Worm (Caenorhabditis elegans) whole organism, young adult: ENCODE results near the gene cah-1.

Source experiments
- B0261.1 ChIP-seq: sonication (generic microtip); optimal IDR thresholded peaks from 2 replicates; lab custom pipeline; 2016; ENCODE audit warnings: mild to moderate bottlenecking, missing genetic modification characterization, moderate library complexity, missing compliant biosample characterization
- B0336.3 ChIP-seq: fragments of 200-800 bp; sonication (Bioruptor generic); IDR thresholded peaks from 2 replicates; pipeline ENCODE4 v1.3.6; 2022; ENCODE audit warnings: missing genetic modification characterization, missing compliant biosample characterization
- C17E4.6 ChIP-seq: fragments of 200-800 bp; sonication (Bioruptor generic); IDR thresholded peaks from 2 replicates; pipeline ENCODE4 v1.3.6; 2022; ENCODE audit warnings: missing genetic modification reagents, missing genetic modification characterization, missing compliant biosample characterization
- F10E7.11 ChIP-seq: sonication (generic microtip); optimal IDR thresholded peaks from 2 replicates; lab custom pipeline; 2017; ENCODE audit warnings: mild to moderate bottlenecking, missing genetic modification characterization, moderate library complexity, missing compliant biosample characterization
- F22D6.2 ChIP-seq: sonication (generic microtip); optimal IDR thresholded peaks from 2 replicates; lab custom pipeline; 2016; ENCODE audit warnings: mild to moderate bottlenecking, missing genetic modification characterization, missing compliant biosample characterization
- F23B12.7 ChIP-seq: sonication (generic microtip); optimal IDR thresholded peaks from 2 replicates; lab custom pipeline; 2017; ENCODE audit warnings: missing genetic modification characterization, mild to moderate bottlenecking, missing compliant biosample characterization, antibody characterized with exemption, moderate library complexity; ENCODE audit not compliant: insufficient read depth
- F37B4.10 ChIP-seq: fragments of 200-800 bp; sonication (Bioruptor generic); IDR thresholded peaks from 2 replicates; pipeline ENCODE4 v1.3.6; 2022; ENCODE audit warnings: missing genetic modification characterization, missing compliant biosample characterization
- F39B2.1 ChIP-seq: fragments of 200-800 bp; sonication (Bioruptor generic); IDR thresholded peaks from 2 replicates; pipeline ENCODE4 v1.3.6; 2022; ENCODE audit warnings: missing genetic modification reagents, missing genetic modification characterization, missing compliant biosample characterization
- F57C9.4 ChIP-seq: sonication (generic microtip); optimal IDR thresholded peaks from 2 replicates; lab custom pipeline; 2017; ENCODE audit warnings: mild to moderate bottlenecking, missing genetic modification characterization, missing compliant biosample characterization
- K11D2.4 ChIP-seq: fragments of 200-800 bp; sonication (Bioruptor generic); IDR thresholded peaks from 2 replicates; pipeline ENCODE4 v1.3.6; 2022; ENCODE audit warnings: missing genetic modification reagents, missing genetic modification characterization, missing compliant biosample characterization
- Y53G8AR.9 ChIP-seq: fragments of 200-800 bp; sonication (Bioruptor generic); conservative IDR thresholded peaks from 2 replicates; pipeline ENCODE4 v1.3.6; 2022; ENCODE audit warnings: missing genetic modification reagents, missing genetic modification characterization, missing compliant biosample characterization
- Y56A3A.18 ChIP-seq: fragments of 200-800 bp; sonication (Bioruptor generic); IDR thresholded peaks from 2 replicates; pipeline ENCODE4 v1.3.6; 2022; ENCODE audit warnings: missing genetic modification reagents, missing genetic modification characterization, missing compliant biosample characterization
- Y79H2A.3 ChIP-seq: fragments of 200-800 bp; sonication (Bioruptor generic); conservative IDR thresholded peaks from 2 replicates; pipeline ENCODE4 v1.3.6; 2022; ENCODE audit warnings: missing genetic modification reagents, missing genetic modification characterization, missing compliant biosample characterization
- ZK185.1 ChIP-seq: sonication (generic microtip); optimal IDR thresholded peaks from 2 replicates; lab custom pipeline; 2016; ENCODE audit warnings: mild to moderate bottlenecking, missing genetic modification characterization, missing compliant biosample characterization; ENCODE audit not compliant: poor library complexity, severe bottlenecking
- attf-3 ChIP-seq: fragments of 200-800 bp; sonication (Bioruptor generic); conservative IDR thresholded peaks from 2 replicates; pipeline ENCODE4 v1.3.6; 2022; ENCODE audit warnings: missing genetic modification reagents, missing genetic modification characterization, missing compliant biosample characterization
- bed-1 ChIP-seq: fragments of 200-800 bp; sonication (Bioruptor generic); IDR thresholded peaks from 2 replicates; pipeline ENCODE4 v1.3.6; 2022; ENCODE audit warnings: missing genetic modification reagents, missing genetic modification characterization, missing compliant biosample characterization
- cebp-1 ChIP-seq, 2 experiments: fragments of 200-800 bp in 1 of 2; sonication (Bioruptor generic) in 1 of 2; sonication (generic microtip) in 1 of 2; IDR thresholded peaks in 1 of 2; optimal IDR thresholded peaks in 1 of 2; 2 replicates each; pipeline versions ENCODE4 v1.3.6 to Lab custom; 2017 to 2022; ENCODE audit warnings: missing compliant biosample characterization in 2 of 2, missing genetic modification characterization in 2 of 2, mild to moderate bottlenecking in 1 of 2, missing genetic modification reagents in 1 of 2, moderate library complexity in 1 of 2
- ceh-27 ChIP-seq: fragments of 200-800 bp; sonication (Bioruptor generic); optimal IDR thresholded peaks from 2 replicates; lab custom pipeline; 2018; ENCODE audit warnings: mild to moderate bottlenecking, missing genetic modification characterization, moderate library complexity, missing compliant biosample characterization
- ceh-40 ChIP-seq: fragments of 200-800 bp; sonication (Bioruptor generic); IDR thresholded peaks from 2 replicates; pipeline ENCODE4 v1.3.6; 2022; ENCODE audit warnings: missing genetic modification characterization, missing compliant biosample characterization
- ceh-58 ChIP-seq: fragments of 200-800 bp; sonication (Bioruptor generic); IDR thresholded peaks from 2 replicates; pipeline ENCODE4 v1.3.6; 2022; ENCODE audit warnings: missing genetic modification characterization, missing compliant biosample characterization
- die-1 ChIP-seq: sonication (generic microtip); optimal IDR thresholded peaks from 2 replicates; lab custom pipeline; 2016; ENCODE audit warnings: missing genotype, mild to moderate bottlenecking, missing genetic modification characterization, missing compliant biosample characterization
- dpff-1 ChIP-seq: sonication (generic microtip); optimal IDR thresholded peaks from 2 replicates; lab custom pipeline; 2017; ENCODE audit warnings: mild to moderate bottlenecking, missing genetic modification characterization, missing compliant biosample characterization
- dpl-1 ChIP-seq: fragments of 150-350 bp; optimal IDR thresholded peaks from 2 replicates; lab custom pipeline; 2014; ENCODE audit warnings: missing biosample characterization, missing genetic modification reagents, missing genetic modification characterization
- egl-18 ChIP-seq: fragments of 200-800 bp; sonication (Bioruptor generic); IDR thresholded peaks from 2 replicates; pipeline ENCODE4 v1.3.6; 2022; ENCODE audit warnings: missing genetic modification reagents, missing genetic modification characterization, missing compliant biosample characterization
- egl-44 ChIP-seq: fragments of 200-800 bp; sonication (Bioruptor generic); IDR thresholded peaks from 2 replicates; pipeline ENCODE4 v1.3.6; 2022; ENCODE audit warnings: missing genetic modification reagents, missing genetic modification characterization, missing compliant biosample characterization
- ekl-4 ChIP-seq: fragments of 200-800 bp; sonication (Bioruptor generic); IDR thresholded peaks from 2 replicates; pipeline ENCODE4 v1.3.6; 2022; ENCODE audit warnings: missing genetic modification reagents, missing genetic modification characterization, missing compliant biosample characterization
- lag-1 ChIP-seq: fragments of 200-800 bp; sonication (Bioruptor generic); IDR thresholded peaks from 2 replicates; pipeline ENCODE4 v1.3.6; 2022; ENCODE audit warnings: missing genetic modification reagents, missing genetic modification characterization, missing compliant biosample characterization
- lin-40 ChIP-seq: sonication (generic microtip); optimal IDR thresholded peaks from 2 replicates; lab custom pipeline; 2016; ENCODE audit warnings: missing genetic modification characterization, mild to moderate bottlenecking, missing compliant biosample characterization, missing genotype, missing genetic modification reagents
- lin-54 ChIP-seq: fragments of 200-800 bp; sonication (Bioruptor generic); optimal IDR thresholded peaks from 2 replicates; lab custom pipeline; 2018; ENCODE audit warnings: mild to moderate bottlenecking, missing genetic modification characterization, missing compliant biosample characterization
- lsl-1 ChIP-seq: fragments of 200-800 bp; sonication (Bioruptor generic); optimal IDR thresholded peaks from 2 replicates; lab custom pipeline; 2018; ENCODE audit warnings: mild to moderate bottlenecking, missing genetic modification characterization, moderate library complexity, missing compliant biosample characterization
- madf-10 ChIP-seq: sonication (generic microtip); optimal IDR thresholded peaks from 2 replicates; lab custom pipeline; 2016; ENCODE audit warnings: mild to moderate bottlenecking, missing genetic modification characterization, missing compliant biosample characterization
- nfya-2 ChIP-seq: fragments of 200-800 bp; sonication (Bioruptor generic); IDR thresholded peaks from 2 replicates; pipeline ENCODE4 v1.3.6; 2022; ENCODE audit warnings: missing genetic modification reagents, missing genetic modification characterization, missing compliant biosample characterization
- nfyb-1 ChIP-seq: fragments of 200-800 bp; sonication (Bioruptor generic); IDR thresholded peaks from 2 replicates; pipeline ENCODE4 v1.3.6; 2022; ENCODE audit warnings: missing genetic modification reagents, missing genetic modification characterization, missing compliant biosample characterization
- nhr-27 ChIP-seq: fragments of 200-800 bp; sonication (Bioruptor generic); optimal IDR thresholded peaks from 2 replicates; lab custom pipeline; 2018; ENCODE audit warnings: mild to moderate bottlenecking, missing genetic modification characterization, moderate library complexity, missing compliant biosample characterization
- nhr-90 ChIP-seq: sonication (generic microtip); optimal IDR thresholded peaks from 2 replicates; lab custom pipeline; 2016; ENCODE audit warnings: missing genotype, mild to moderate bottlenecking, missing genetic modification characterization, missing compliant biosample characterization
- pha-4 ChIP-seq: fragments of 150-350 bp; sonication (generic microtip); optimal IDR thresholded peaks from 2 replicates; lab custom pipeline; 2014; ENCODE audit warnings: missing biosample characterization, missing genetic modification reagents, missing genetic modification characterization
- repo-1 ChIP-seq: sonication (generic microtip); optimal IDR thresholded peaks from 2 replicates; lab custom pipeline; 2017; ENCODE audit warnings: mild to moderate bottlenecking, missing genetic modification characterization, missing compliant biosample characterization
- sea-2 ChIP-seq: fragments of 200-800 bp; sonication (Bioruptor generic); IDR thresholded peaks from 2 replicates; pipeline ENCODE4 v1.3.6; 2022; ENCODE audit warnings: missing genetic modification characterization, missing compliant biosample characterization
- somi-1 ChIP-seq: fragments of 200-800 bp; sonication (Bioruptor generic); optimal IDR thresholded peaks from 2 replicates; lab custom pipeline; 2018; ENCODE audit warnings: mild to moderate bottlenecking, missing genetic modification characterization, missing compliant biosample characterization
- tbx-9 ChIP-seq: sonication (generic microtip); optimal IDR thresholded peaks from 2 replicates; lab custom pipeline; 2016; ENCODE audit warnings: borderline replicate concordance, missing genetic modification characterization, inconsistent platforms, missing compliant biosample characterization
- tlf-1 ChIP-seq: fragments of 200-800 bp; sonication (Bioruptor generic); optimal IDR thresholded peaks from 2 replicates; lab custom pipeline; 2018; ENCODE audit warnings: mild to moderate bottlenecking, missing genetic modification characterization, missing compliant biosample characterization
- xnd-1 ChIP-seq: sonication (generic microtip); optimal IDR thresholded peaks from 2 replicates; lab custom pipeline; 2016; ENCODE audit warnings: missing genotype, missing genetic modification reagents, missing genetic modification characterization, missing compliant biosample characterization
- zim-3 ChIP-seq: sonication (generic microtip); optimal IDR thresholded peaks from 2 replicates; lab custom pipeline; 2017; ENCODE audit warnings: mild to moderate bottlenecking, missing genetic modification characterization, moderate library complexity, missing compliant biosample characterization
- ztf-18 ChIP-seq: sonication (generic microtip); optimal IDR thresholded peaks from 2 replicates; lab custom pipeline; 2016; ENCODE audit warnings: missing genotype, mild to moderate bottlenecking, missing genetic modification characterization, missing compliant biosample characterization
- ztf-22 ChIP-seq: fragments of 200-800 bp; sonication (Bioruptor generic); optimal IDR thresholded peaks from 2 replicates; lab custom pipeline; 2018; ENCODE audit warnings: mild to moderate bottlenecking, missing genetic modification characterization, moderate library complexity, missing compliant biosample characterization
- ztf-28 ChIP-seq: fragments of 200-800 bp; sonication (Bioruptor generic); IDR thresholded peaks from 2 replicates; pipeline ENCODE4 v1.3.6; 2022; ENCODE audit warnings: missing genetic modification reagents, missing genetic modification characterization, missing compliant biosample characterization

Gene cah-1

DNA sequence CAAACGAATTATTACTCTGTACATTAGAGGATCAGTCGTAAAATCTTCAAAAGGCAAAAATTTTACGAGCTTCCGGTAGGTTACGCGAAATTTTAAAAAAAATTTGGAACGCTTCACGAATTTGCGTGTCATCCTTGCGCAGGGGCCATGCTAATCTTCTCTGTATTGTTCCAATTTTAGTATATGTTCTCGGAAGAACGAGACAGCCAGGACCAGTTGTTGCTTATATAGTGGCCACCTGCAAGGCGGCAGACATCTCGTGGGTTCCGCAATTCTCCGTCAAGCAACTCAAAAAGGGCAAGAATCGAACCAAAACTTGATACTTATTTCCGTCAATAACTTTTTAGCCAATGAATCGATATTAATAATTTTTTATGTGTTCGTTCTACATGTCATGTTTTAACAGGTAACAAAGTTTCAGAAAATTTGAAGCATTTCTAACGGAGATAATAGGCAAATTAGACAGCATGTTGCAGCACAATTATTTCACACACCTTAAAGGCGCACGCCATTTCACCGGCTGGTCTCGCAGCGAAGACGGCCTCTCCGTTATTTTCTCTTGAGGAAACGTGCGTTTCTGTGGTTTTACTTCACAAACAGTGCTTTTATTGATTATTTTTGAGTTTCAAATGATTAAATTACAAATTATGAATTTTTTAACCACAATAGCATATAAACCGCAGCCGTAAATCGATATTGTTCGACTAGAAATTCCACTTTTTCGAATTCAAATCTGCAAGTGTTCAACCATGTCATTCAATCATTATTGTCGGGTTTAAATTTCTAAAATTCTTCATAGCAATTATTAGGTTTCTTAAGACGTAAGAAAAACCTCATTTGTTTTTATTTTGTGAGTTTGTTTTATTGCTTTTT, 4.5 kb downstream of the cah-1 start (continued):
- peak; percentile 18 for TF ChIP-seq madf-10
- no peak for TF ChIP-seq ztf-22 (GFP tag; lab: Kevin White, UChicago)
- peak; percentile 52; the same call in 1 of the 2 replicates for TF ChIP-seq attf-3 (GFP tag; lab: Robert Waterston, UW)
- peak; percentile 79 for TF ChIP-seq F10E7.11 (tag; lab: Kevin White, UChicago)
- no peak for TF ChIP-seq lag-1 (GFP tag; lab: Robert Waterston, UW)
- 0 out of 2 replicates have a peak, but pooled peaks have one; percentile 35 for TF ChIP-seq Y79H2A.3 (GFP tag; lab: Robert Waterston, UW)
- no peak for TF ChIP-seq dpl-1 (GFP tag; lab: Kevin White, UChicago)
- peak; percentile 86 for TF ChIP-seq tlf-1 (GFP tag; lab: Kevin White, UChicago)
- peak; percentile 63 for TF ChIP-seq xnd-1 (tag; lab: Kevin White, UChicago)
- TF ChIP-seq dpff-1: no peak
- TF ChIP-seq sea-2: 0 out of 2 replicates have a peak, but pooled peaks have one; percentile 52
- TF ChIP-seq lsl-1 (GFP tag; lab: Kevin White, UChicago): peak; percentile 61
- peak; percentile 95 for TF ChIP-seq repo-1
- TF ChIP-seq F23B12.7 (tag; lab: Kevin White, UChicago): peak; percentile 69
- TF ChIP-seq egl-18 (GFP tag; lab: Robert Waterston, UW): peak; percentile 78
- TF ChIP-seq lin-54 (GFP tag; lab: Kevin White, UChicago): peak; percentile 84
- peak; percentile 93 for TF ChIP-seq ZK185.1 (tag; lab: Kevin White, UChicago)
- 0 out of 2 replicates have a peak, but pooled peaks have one; percentile 73 for TF ChIP-seq F37B4.10 (GFP tag; lab: Robert Waterston, UW)
- peak; percentile 59 for TF ChIP-seq cebp-1 (GFP tag; IDR thresholded peaks at IDR 0.05; lab: Robert Waterston, UW)
- TF ChIP-seq cebp-1 (tag; optimal IDR thresholded peaks at IDR 0.05; lab: Kevin White, UChicago): peak; percentile 83
- peak; percentile 87; the same call in 1 of the 2 replicates for TF ChIP-seq ceh-40 (GFP tag; lab: Robert Waterston, UW)
- TF ChIP-seq ztf-28 (GFP tag; lab: Robert Waterston, UW): peak; percentile 91
- peak; percentile 65 for TF ChIP-seq ceh-27
- TF ChIP-seq C17E4.6 (GFP tag; lab: Robert Waterston, UW): peak; percentile 81
- TF ChIP-seq F22D6.2 (tag; lab: Kevin White, UChicago): peak; percentile 62
- peak; percentile 89 for TF ChIP-seq nhr-90 (tag; lab: Kevin White, UChicago)
- TF ChIP-seq lin-40 (tag; lab: Kevin White, UChicago): peak; percentile 91
- TF ChIP-seq Y53G8AR.9: peak; percentile 88
- 0 out of 2 replicates have a peak, but pooled peaks have one; percentile 84 for TF ChIP-seq ceh-58 (GFP tag; lab: Robert Waterston, UW)
- TF ChIP-seq B0336.3: peak; percentile 91
- TF ChIP-seq egl-44 (GFP tag; lab: Robert Waterston, UW): peak; percentile 80
- TF ChIP-seq F39B2.1: no peak
- peak; percentile 3 for TF ChIP-seq pha-4
- peak; percentile 86 for TF ChIP-seq zim-3 (tag; lab: Kevin White, UChicago)
- peak; percentile 91 for TF ChIP-seq ekl-4 (GFP tag; lab: Robert Waterston, UW)
- TF ChIP-seq somi-1 (GFP tag; lab: Kevin White, UChicago): peak; percentile 39
- no peak for TF ChIP-seq nhr-27 (tag; lab: Kevin White, UChicago)
- TF ChIP-seq K11D2.4 (GFP tag; lab: Robert Waterston, UW): peak; percentile 82
- TF ChIP-seq nfya-2 (GFP tag; lab: Robert Waterston, UW): 0 out of 2 replicates have a peak, but pooled peaks have one; percentile 81
- peak; percentile 91 for TF ChIP-seq die-1
- TF ChIP-seq nfyb-1 (GFP tag; lab: Robert Waterston, UW): peak; percentile 94
- peak; percentile 96 for TF ChIP-seq bed-1 (GFP tag; lab: Robert Waterston, UW)
- TF ChIP-seq F57C9.4 (tag; lab: Kevin White, UChicago): no peak
- TF ChIP-seq ztf-18: peak; percentile 78
- no peak for TF ChIP-seq tbx-9 (tag; lab: Kevin White, UChicago)
- TF ChIP-seq B0261.1 (tag; lab: Kevin White, UChicago): peak; percentile 75
- peak; percentile 83 for TF ChIP-seq Y56A3A.18
